Comparison of ENCODE assay signal across 4 worm cellular contexts in genomic region chrIV:3163562-3163961, ce11.
TF ChIP-seq lines count a peak whose summit lies in the region.

No protein-coding gene starts in this region.

TF ChIP-seq in whole organism, L1 larva, 84 proteins besides CTCF, POLR2A, EP300 and RAD21 (continued from another document):
- TF ChIP-seq ces-1 (GFP tag; optimal IDR thresholded peaks at IDR 0.05; lab: Kevin White, UChicago) (no peak), xbp-1 (tag; optimal IDR thresholded peaks at IDR 0.05; lab: Kevin White, UChicago) (peak; percentile 14), egl-13 (tag; optimal IDR thresholded peaks at IDR 0.05; lab: Kevin White, UChicago) (no peak), sptf-1 (tag; optimal IDR thresholded peaks at IDR 0.05; lab: Kevin White, UChicago) (no peak), nhr-20 (tag; optimal IDR thresholded peaks at IDR 0.05; lab: Kevin White, UChicago) (peak; percentile 2), Y116A8C.19 (tag; optimal IDR thresholded peaks at IDR 0.05; lab: Kevin White, UChicago; ENCODE audit: borderline replicate concordance) (no peak), jun-1 (tag; optimal IDR thresholded peaks at IDR 0.05; lab: Kevin White, UChicago) (no peak), dpl-1 (GFP tag; optimal IDR thresholded peaks at IDR 0.05; lab: Kevin White, UChicago) (no peak), elt-3 (tag; optimal IDR thresholded peaks at IDR 0.05; lab: Kevin White, UChicago) (no peak), dsc-1 (tag; optimal IDR thresholded peaks at IDR 0.05; lab: Kevin White, UChicago) (peak; percentile 23), sup-37 (GFP tag; optimal IDR thresholded peaks at IDR 0.05; lab: Kevin White, UChicago) (no peak), mef-2 (tag; optimal IDR thresholded peaks at IDR 0.05; lab: Kevin White, UChicago) (no peak), nhr-237 (tag; optimal IDR thresholded peaks at IDR 0.05; lab: Kevin White, UChicago) (no peak), nhr-47 (tag; optimal IDR thresholded peaks at IDR 0.05; lab: Kevin White, UChicago) (peak; percentile 44), fos-1 (tag; optimal IDR thresholded peaks at IDR 0.05; lab: Kevin White, UChicago) (no peak), nhr-12 (tag; optimal IDR thresholded peaks at IDR 0.05; lab: Kevin White, UChicago) (no peak), lin-14 (GFP tag; optimal IDR thresholded peaks at IDR 0.05; lab: Kevin White, UChicago) (peak; percentile 66), tbx-2 (tag; optimal IDR thresholded peaks at IDR 0.05; lab: Kevin White, UChicago) (peak; percentile 23), ceh-82 (tag; optimal IDR thresholded peaks at IDR 0.05; lab: Kevin White, UChicago) (peak in 1 of 3 experiments; percentile 47), rnt-1 (tag; optimal IDR thresholded peaks at IDR 0.05; lab: Kevin White, UChicago) (peak; percentile 26), unc-30 (tag; optimal IDR thresholded peaks at IDR 0.05; lab: Kevin White, UChicago) (no peak), sox-4 (tag; optimal IDR thresholded peaks at IDR 0.05; lab: Kevin White, UChicago) (no peak), ztf-11 (tag; optimal IDR thresholded peaks at IDR 0.05; lab: Kevin White, UChicago) (no peak), swsn-7 (tag; optimal IDR thresholded peaks at IDR 0.05; lab: Kevin White, UChicago) (peak; percentile 29), vab-15 (tag; optimal IDR thresholded peaks at IDR 0.05; lab: Kevin White, UChicago) (no peak), nhr-71 (tag; optimal IDR thresholded peaks at IDR 0.05; lab: Kevin White, UChicago) (peak; percentile 43), C16A3.4 (tag; optimal IDR thresholded peaks at IDR 0.05; lab: Kevin White, UChicago) (no peak), fkh-10 (GFP tag; optimal IDR thresholded peaks at IDR 0.05; lab: Kevin White, UChicago) (no peak), efl-1 (optimal IDR thresholded peaks at IDR 0.05; lab: Kevin White, UChicago) (no peak), efl-1 (GFP tag; optimal IDR thresholded peaks at IDR 0.05 in 1 of 2; lab: Kevin White, UChicago) (peak in 1 of 2 experiments; percentile 8)

TF ChIP-seq in whole organism, L3 larva, 47 proteins besides CTCF, POLR2A, EP300 and RAD21 (continued from another document):
- no peak for TF ChIP-seq daf-12 (tag; optimal IDR thresholded peaks at IDR 0.05; lab: Kevin White, UChicago)
TF ChIP-seq in whole organism, L3 larva: peak in this region for 3.

TF ChIP-seq in whole organism, L4 larva, 104 proteins besides CTCF, POLR2A, EP300 and RAD21 (continued from another document):
- TF ChIP-seq aha-1 (tag; lab: Kevin White, UChicago) (peak; percentile 71), hmg-1.1 (GFP tag; IDR thresholded peaks at IDR 0.05; lab: Robert Waterston, UW) (peak; percentile 56), nhr-6 (tag; optimal IDR thresholded peaks at IDR 0.05; lab: Kevin White, UChicago) (peak; percentile 10), tra-1 (GFP tag; IDR thresholded peaks at IDR 0.05; lab: Robert Waterston, UW) (no peak), spr-3 (GFP tag; optimal IDR thresholded peaks at IDR 0.05; lab: Kevin White, UChicago) (no peak), Y105C5A.15 (GFP tag; IDR thresholded peaks at IDR 0.05; lab: Robert Waterston, UW) (no peak), daf-19 (GFP tag; conservative IDR thresholded peaks at IDR 0.05; lab: Robert Waterston, UW) (no peak), mdt-29 (GFP tag; IDR thresholded peaks at IDR 0.05; lab: Robert Waterston, UW) (no peak), ctbp-1 (GFP tag; IDR thresholded peaks at IDR 0.05; lab: Robert Waterston, UW) (peak; percentile 66), lin-29 (GFP tag; IDR thresholded peaks at IDR 0.05; lab: Robert Waterston, UW) (no peak), daf-16 (GFP tag; optimal IDR thresholded peaks at IDR 0.05; lab: Kevin White, UChicago) (peak in 1 of 2 experiments; percentile 12), daf-16 (tag; optimal IDR thresholded peaks at IDR 0.05; lab: Kevin White, UChicago) (no peak)

TF ChIP-seq in whole organism, late embryonic, 69 proteins besides CTCF, POLR2A, EP300 and RAD21 (continued from another document):
- TF ChIP-seq ceh-14 (tag; optimal IDR thresholded peaks at IDR 0.05; lab: Kevin White, UChicago) (peak; percentile 16), hlh-6 (tag; optimal IDR thresholded peaks at IDR 0.05; lab: Kevin White, UChicago) (no peak), ceh-34 (tag; optimal IDR thresholded peaks at IDR 0.05; lab: Kevin White, UChicago) (peak; percentile 39), ceh-9 (tag; optimal IDR thresholded peaks at IDR 0.05; lab: Kevin White, UChicago) (no peak), sox-4 (tag; optimal IDR thresholded peaks at IDR 0.05; lab: Kevin White, UChicago) (no peak), elt-2 (tag; optimal IDR thresholded peaks at IDR 0.05; lab: Kevin White, UChicago) (no peak), ceh-48 (tag; optimal IDR thresholded peaks at IDR 0.05; lab: Kevin White, UChicago) (no peak), ceh-31 (tag; optimal IDR thresholded peaks at IDR 0.05; lab: Kevin White, UChicago) (peak; percentile 11), zip-5 (tag; optimal IDR thresholded peaks at IDR 0.05; lab: Kevin White, UChicago) (no peak), sox-2 (GFP tag; IDR thresholded peaks at IDR 0.05; lab: Robert Waterston, UW) (no peak), npax-4 (tag; optimal IDR thresholded peaks at IDR 0.05; lab: Kevin White, UChicago) (no peak), ahr-1 (tag; optimal IDR thresholded peaks at IDR 0.05; lab: Kevin White, UChicago) (no peak), tbx-7 (tag; optimal IDR thresholded peaks at IDR 0.05; lab: Kevin White, UChicago) (no peak), ceh-24 (tag; optimal IDR thresholded peaks at IDR 0.05; lab: Kevin White, UChicago) (no peak), ztf-16 (tag; optimal IDR thresholded peaks at IDR 0.05; lab: Kevin White, UChicago) (no peak), gmeb-2 (tag; optimal IDR thresholded peaks at IDR 0.05; lab: Kevin White, UChicago) (no peak), ceh-45 (GFP tag; IDR thresholded peaks at IDR 0.05; lab: Robert Waterston, UW) (no peak), pat-9 (tag; optimal IDR thresholded peaks at IDR 0.05; lab: Kevin White, UChicago) (no peak), tbx-2 (tag; optimal IDR thresholded peaks at IDR 0.05; lab: Kevin White, UChicago) (no peak), pag-3 (tag; optimal IDR thresholded peaks at IDR 0.05; lab: Kevin White, UChicago; ENCODE audit: borderline replicate concordance) (no peak), elt-4 (tag; optimal IDR thresholded peaks at IDR 0.05; lab: Kevin White, UChicago) (no peak), ceh-18 (tag; optimal IDR thresholded peaks at IDR 0.05; lab: Kevin White, UChicago) (peak; percentile 64), syd-9 (tag; optimal IDR thresholded peaks at IDR 0.05; lab: Kevin White, UChicago) (no peak), nfya-1 (tag; optimal IDR thresholded peaks at IDR 0.05; lab: Kevin White, UChicago) (peak; percentile 7), unc-55 (GFP tag; optimal IDR thresholded peaks at IDR 0.05; lab: Kevin White, UChicago) (peak; percentile 71), dmd-4 (tag; optimal IDR thresholded peaks at IDR 0.05; lab: Kevin White, UChicago; ENCODE audit: borderline replicate concordance) (no peak), ceh-19 (GFP tag; optimal IDR thresholded peaks at IDR 0.05; lab: Kevin White, UChicago) (no peak), mec-3 (tag; optimal IDR thresholded peaks at IDR 0.05; lab: Kevin White, UChicago; ENCODE audit: borderline replicate concordance) (no peak), ceh-30 (tag; optimal IDR thresholded peaks at IDR 0.05; lab: Kevin White, UChicago) (no peak), unc-42 (tag; optimal IDR thresholded peaks at IDR 0.05; lab: Kevin White, UChicago) (peak; percentile 1), pax-1 (tag; optimal IDR thresholded peaks at IDR 0.05; lab: Kevin White, UChicago) (no peak), fkh-10 (GFP tag; optimal IDR thresholded peaks at IDR 0.05; lab: Kevin White, UChicago) (no peak), lin-11 (tag; optimal IDR thresholded peaks at IDR 0.05; lab: Kevin White, UChicago) (no peak), fax-1 (tag; optimal IDR thresholded peaks at IDR 0.05; lab: Kevin White, UChicago) (no peak), eyg-1 (tag; optimal IDR thresholded peaks at IDR 0.05; lab: Kevin White, UChicago) (no peak), madf-2 (tag; optimal IDR thresholded peaks at IDR 0.05; lab: Kevin White, UChicago) (no peak), F13H6.1 (tag; optimal IDR thresholded peaks at IDR 0.05; lab: Kevin White, UChicago) (no peak), dve-1 (tag; optimal IDR thresholded peaks at IDR 0.05; lab: Kevin White, UChicago) (no peak), sdc-2 (tag; optimal IDR thresholded peaks at IDR 0.05; lab: Kevin White, UChicago) (no peak), ceh-6 (GFP tag; optimal IDR thresholded peaks at IDR 0.05; lab: Kevin White, UChicago) (no peak), C38D4.7 (GFP tag; optimal IDR thresholded peaks at IDR 0.05; lab: Kevin White, UChicago) (no peak), ama-1 (optimal IDR thresholded peaks at IDR 0.05; lab: Kevin White, UChicago) (no peak), hlh-15 (tag; optimal IDR thresholded peaks at IDR 0.05; lab: Kevin White, UChicago) (no peak), hlh-13 (GFP tag; optimal IDR thresholded peaks at IDR 0.05; lab: Kevin White, UChicago) (no peak), rnt-1 (tag; optimal IDR thresholded peaks at IDR 0.05; lab: Kevin White, UChicago) (peak; percentile 25), unc-3 (GFP tag; conservative IDR thresholded peaks at IDR 0.05; lab: Robert Waterston, UW) (no peak), unc-3 (tag; optimal IDR thresholded peaks at IDR 0.05; lab: Kevin White, UChicago) (no peak), Y22D7AL.16 (tag; optimal IDR thresholded peaks at IDR 0.05; lab: Kevin White, UChicago) (no peak), pqm-1 (tag; optimal IDR thresholded peaks at IDR 0.05; lab: Kevin White, UChicago) (no peak)
